Worm (Caenorhabditis elegans): ENCODE data around the gene F01F1.15.
A peak's percentile ranks its signal among the peaks of the same experiment; 100 is the strongest.

The F01F1.15 gene

ce11 chrIII:5914717-5915116 lies 45.4 kb upstream of the F01F1.15 start:
- TF ChIP-seq aly-2 (tag; optimal IDR thresholded peaks at IDR 0.05) (no peak), elt-2 (tag; optimal IDR thresholded peaks at IDR 0.05) (peak; percentile 14)

DNA sequence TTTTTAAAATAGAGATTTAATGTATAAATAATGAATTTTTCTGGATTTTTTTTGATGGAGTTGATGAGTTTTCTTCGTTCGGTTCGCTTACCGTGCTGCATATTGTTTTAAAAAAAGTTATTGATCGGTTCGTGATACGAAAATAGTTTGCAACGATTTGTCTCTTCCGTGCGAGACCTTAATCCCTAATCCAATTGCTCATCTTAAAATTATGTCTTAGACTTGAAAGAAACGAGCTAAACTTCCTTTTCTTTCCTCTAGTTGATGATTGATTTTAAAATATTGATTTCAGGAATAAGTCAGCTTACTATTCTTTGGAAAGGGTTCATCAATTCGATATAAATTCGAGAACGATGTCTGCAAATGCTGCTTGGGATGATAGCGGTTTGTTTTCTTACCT lies 39.1 kb upstream of the F01F1.15 start, which contains the start of gene C28H8.3:
TSS of gene C28H8.3 (plus strand) at position 293 of the 400 bp plus-strand sequence.
- TF ChIP-seq lin-39 (tag; optimal IDR thresholded peaks at IDR 0.05) (no peak), aly-2 (tag; optimal IDR thresholded peaks at IDR 0.05) (no peak), ama-1 (optimal IDR thresholded peaks at IDR 0.05) (no peak), lsy-2 (tag; optimal IDR thresholded peaks at IDR 0.05) (no peak), lin-15B (tag; optimal IDR thresholded peaks at IDR 0.05) (no peak)

ce11 chrIII:5906749-5907148 lies 37.4 kb upstream of the F01F1.15 start, which contains the start of gene erd-2.2:
TSS of gene erd-2.2 (plus strand) at chrIII:5907049.
- TF ChIP-seq elt-3 (tag; optimal IDR thresholded peaks at IDR 0.05) (no peak), snu-23 (GFP tag; optimal IDR thresholded peaks at IDR 0.05) (no peak), hlh-4 (tag; optimal IDR thresholded peaks at IDR 0.05) (no peak), irx-1 (tag; optimal IDR thresholded peaks at IDR 0.05) (no peak), skn-1 (tag; optimal IDR thresholded peaks at IDR 0.05) (no peak), zag-1 (tag; optimal IDR thresholded peaks at IDR 0.05) (no peak), blmp-1 (tag; optimal IDR thresholded peaks at IDR 0.05) (peak; percentile 30), efl-1 (optimal IDR thresholded peaks at IDR 0.05) (no peak), efl-1 (GFP tag; optimal IDR thresholded peaks at IDR 0.05 in 1 of 2) (peak in 1 of 2 experiments; percentile 31), sox-4 (tag; optimal IDR thresholded peaks at IDR 0.05) (no peak), nhr-85 (tag) (peak; percentile 43), nhr-77 (tag; optimal IDR thresholded peaks at IDR 0.05) (no peak), nhr-19 (GFP tag; conservative IDR thresholded peaks at IDR 0.05) (no peak), fkh-8 (tag; optimal IDR thresholded peaks at IDR 0.05) (no peak), lsy-2 (tag; optimal IDR thresholded peaks at IDR 0.05) (no peak), F16B12.6 (tag; optimal IDR thresholded peaks at IDR 0.05) (no peak)

ce11 chrIII:5906059-5906458 lies 36.7 kb upstream of the F01F1.15 start, which contains the start of gene dpff-1:
TSS of gene dpff-1 (minus strand) at chrIII:5906346.
- no peak for TF ChIP-seq ceh-8 (GFP tag; optimal IDR thresholded peaks at IDR 0.05)
- no peak for TF ChIP-seq egl-27 (tag; optimal IDR thresholded peaks at IDR 0.05)
- TF ChIP-seq nhr-19 (GFP tag; conservative IDR thresholded peaks at IDR 0.05) = no peak
- TF ChIP-seq lin-35 (GFP tag; optimal IDR thresholded peaks at IDR 0.05) = peak; percentile 36 to 54
- TF ChIP-seq fos-1 (tag; optimal IDR thresholded peaks at IDR 0.05) = no peak
- no peak for TF ChIP-seq nhr-90 (tag; optimal IDR thresholded peaks at IDR 0.05; ENCODE audit: poor library complexity)
- no peak for TF ChIP-seq nhr-11 (tag; optimal IDR thresholded peaks at IDR 0.05)
- TF ChIP-seq ceh-90 (tag; optimal IDR thresholded peaks at IDR 0.05) = no peak
- TF ChIP-seq lin-39 (tag; optimal IDR thresholded peaks at IDR 0.05) = no peak
- no peak for TF ChIP-seq jun-1 (tag; optimal IDR thresholded peaks at IDR 0.05)
- no peak for TF ChIP-seq elt-2 (tag; optimal IDR thresholded peaks at IDR 0.05)
- TF ChIP-seq sup-37 (GFP tag; optimal IDR thresholded peaks at IDR 0.05) = no peak
- TF ChIP-seq ets-5 (GFP tag; IDR thresholded peaks at IDR 0.05) = no peak
- no peak for TF ChIP-seq ceh-82 (tag; optimal IDR thresholded peaks at IDR 0.05)
- no peak for TF ChIP-seq grh-1 (GFP tag; IDR thresholded peaks at IDR 0.05)
- TF ChIP-seq nhr-237 (tag; optimal IDR thresholded peaks at IDR 0.05) = no peak
- TF ChIP-seq nhr-77 (tag; optimal IDR thresholded peaks at IDR 0.05) = no peak
- TF ChIP-seq vab-15 (tag; optimal IDR thresholded peaks at IDR 0.05) = no peak
- TF ChIP-seq irx-1 (tag; optimal IDR thresholded peaks at IDR 0.05) = no peak
- TF ChIP-seq unc-62 (GFP tag; optimal IDR thresholded peaks at IDR 0.05) = no peak
- peak; percentile 25 to 52 (median 37) for TF ChIP-seq dpl-1 (GFP tag; optimal IDR thresholded peaks at IDR 0.05)
- TF ChIP-seq skn-1 (tag; optimal IDR thresholded peaks at IDR 0.05) = no peak
- TF ChIP-seq C34B4.2 (tag; optimal IDR thresholded peaks at IDR 0.05) = no peak
- no peak for TF ChIP-seq isw-1 (GFP tag; IDR thresholded peaks at IDR 0.05)
- no peak for TF ChIP-seq nhr-85 (tag)
- no peak for TF ChIP-seq nhr-20 (tag; optimal IDR thresholded peaks at IDR 0.05)
- no peak for TF ChIP-seq fkh-10 (GFP tag; optimal IDR thresholded peaks at IDR 0.05)
- no peak for TF ChIP-seq tlp-1 (tag; optimal IDR thresholded peaks at IDR 0.05)
- TF ChIP-seq F16B12.6 (tag; optimal IDR thresholded peaks at IDR 0.05) = peak; percentile 89
- TF ChIP-seq nhr-47 (tag; optimal IDR thresholded peaks at IDR 0.05) = peak; percentile 7
- no peak for TF ChIP-seq aha-1 (tag; optimal IDR thresholded peaks at IDR 0.05)
- no peak for TF ChIP-seq mab-9 (GFP tag; IDR thresholded peaks at IDR 0.05)
- no peak for TF ChIP-seq lir-3 (tag; optimal IDR thresholded peaks at IDR 0.05; ENCODE audit: poor library complexity)
- TF ChIP-seq C04F5.9 (tag; optimal IDR thresholded peaks at IDR 0.05) = no peak
- TF ChIP-seq ztf-11 (tag; optimal IDR thresholded peaks at IDR 0.05) = no peak
